Worm (Caenorhabditis elegans): ENCODE measurements around the gene igcm-4.

DNA sequence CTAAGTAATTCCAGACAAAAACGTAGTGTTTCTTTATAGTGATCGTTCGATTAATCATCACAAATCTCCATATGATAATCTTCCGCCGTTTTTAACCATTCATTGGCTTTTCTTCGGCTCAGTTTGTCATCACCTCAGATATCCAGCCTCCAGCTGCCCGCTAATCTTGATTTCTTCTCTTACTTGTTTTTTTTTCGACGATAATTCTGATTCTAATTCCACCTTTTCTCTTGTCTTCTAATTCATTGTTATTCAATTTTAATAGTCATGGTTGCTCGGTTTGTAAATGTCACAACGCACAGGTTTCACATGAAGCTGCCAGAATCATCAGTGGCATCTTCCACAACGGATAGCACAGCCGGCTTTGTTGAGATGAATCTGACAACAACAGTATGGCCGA lies 33.4 kb upstream of the igcm-4 start, which contains the start of gene F49H12.4:
- TF ChIP-seq skn-1 (tag; optimal IDR thresholded peaks at IDR 0.05) = no peak
- no peak for TF ChIP-seq ama-1 (optimal IDR thresholded peaks at IDR 0.05)
- no peak for TF ChIP-seq nhr-84 (tag; optimal IDR thresholded peaks at IDR 0.05)
- TF ChIP-seq blmp-1 (tag; optimal IDR thresholded peaks at IDR 0.05) = no peak
- no peak for TF ChIP-seq nhr-28 (tag; optimal IDR thresholded peaks at IDR 0.05)
- TF ChIP-seq aha-1 (tag; optimal IDR thresholded peaks at IDR 0.05) = no peak
- no peak for TF ChIP-seq pqm-1 (tag; optimal IDR thresholded peaks at IDR 0.05)
- no peak for TF ChIP-seq egl-13 (tag; optimal IDR thresholded peaks at IDR 0.05)
- no peak for TF ChIP-seq swsn-7 (tag; optimal IDR thresholded peaks at IDR 0.05)
- no peak for TF ChIP-seq nhr-77 (tag; optimal IDR thresholded peaks at IDR 0.05)
